Fruit fly (Drosophila melanogaster) whole organism, adult: Measurements from ENCODE around the gene CG43759.
A peak's percentile ranks its signal among the peaks of the same experiment; 100 is the strongest.

Source experiments
- CG11617 ChIP-seq: fragments of 200-800 bp; sonication (Bioruptor generic); optimal IDR thresholded peaks from 2 replicates; lab custom pipeline; 2017; ENCODE audit warnings: mild to moderate bottlenecking, missing biosample characterization, missing genetic modification reagents, missing genetic modification characterization
- CG12768 ChIP-seq: fragments of 200-800 bp; sonication (Bioruptor generic); optimal IDR thresholded peaks from 2 replicates; lab custom pipeline; 2017; ENCODE audit warnings: missing biosample characterization, missing genetic modification characterization, mild to moderate bottlenecking, moderate library complexity, missing genetic modification reagents
- CG14711 ChIP-seq: fragments of 200-800 bp; sonication (Bioruptor generic); optimal IDR thresholded peaks from 2 replicates; lab custom pipeline; 2018; ENCODE audit warnings: missing biosample characterization, mild to moderate bottlenecking, missing genetic modification characterization, moderate library complexity
- CG1620 ChIP-seq: fragments of 200-800 bp; sonication (Bioruptor generic); optimal IDR thresholded peaks from 2 replicates; lab custom pipeline; 2016; ENCODE audit warnings: missing biosample characterization, missing genetic modification characterization
- CG33017 ChIP-seq: fragments of 200-800 bp; sonication (Bioruptor generic); optimal IDR thresholded peaks from 2 replicates; lab custom pipeline; 2018; ENCODE audit warnings: missing biosample characterization, mild to moderate bottlenecking, missing genetic modification characterization, moderate library complexity
- CG5204 ChIP-seq: fragments of 200-800 bp; sonication (Bioruptor generic); optimal IDR thresholded peaks from 2 replicates; lab custom pipeline; 2016; ENCODE audit warnings: missing biosample characterization, missing genetic modification characterization
- CG7045 ChIP-seq: fragments of 200-800 bp; sonication (Bioruptor generic); optimal IDR thresholded peaks from 2 replicates; lab custom pipeline; 2017; ENCODE audit warnings: missing biosample characterization, mild to moderate bottlenecking, missing genetic modification characterization
- CG7101 ChIP-seq: fragments of 200-800 bp; sonication (Bioruptor generic); optimal IDR thresholded peaks from 2 replicates; lab custom pipeline; 2018; ENCODE audit warnings: missing biosample characterization, mild to moderate bottlenecking, missing genetic modification characterization, moderate library complexity
- Clk ChIP-seq: fragments of 200-800 bp; sonication (Bioruptor generic); optimal IDR thresholded peaks from 2 replicates; lab custom pipeline; 2017; ENCODE audit warnings: missing biosample characterization, missing genetic modification characterization
- Crg-1 ChIP-seq: fragments of 200-800 bp; sonication (Bioruptor generic); optimal IDR thresholded peaks from 2 replicates; lab custom pipeline; 2016; ENCODE audit warnings: missing biosample characterization, missing genetic modification characterization
- Hr96 ChIP-seq: fragments of 200-800 bp; sonication (Bioruptor generic); optimal IDR thresholded peaks from 2 replicates; lab custom pipeline; 2016; ENCODE audit warnings: missing biosample characterization, missing genetic modification characterization
- Mnt ChIP-seq: fragments of 200-800 bp; sonication (Bioruptor generic); optimal IDR thresholded peaks from 2 replicates; lab custom pipeline; 2016; ENCODE audit warnings: missing biosample characterization, mild to moderate bottlenecking, missing genetic modification characterization
- bab1 ChIP-seq: fragments of 200-800 bp; sonication (Bioruptor generic); optimal IDR thresholded peaks from 3 replicates; lab custom pipeline; 2019; ENCODE audit warnings: missing biosample characterization, mild to moderate bottlenecking, missing genetic modification characterization, moderate library complexity
- cic ChIP-seq: fragments of 200-800 bp; sonication (Bioruptor generic); optimal IDR thresholded peaks from 2 replicates; lab custom pipeline; 2017; ENCODE audit warnings: missing biosample characterization, mild to moderate bottlenecking, missing genetic modification characterization, moderate library complexity
- cnc ChIP-seq, 2 experiments: fragments of >200 bp; optimal IDR thresholded peaks; 2 replicates each; lab custom pipeline; 2017
- kay ChIP-seq: fragments of 200-800 bp; sonication (Bioruptor generic); peaks from one replicate; lab custom pipeline; 2016; ENCODE audit warnings: missing biosample characterization, missing genetic modification characterization, borderline replicate concordance
- ovo ChIP-seq: fragments of 200-800 bp; sonication (Bioruptor generic); optimal IDR thresholded peaks from 2 replicates; lab custom pipeline; 2016; ENCODE audit warnings: missing biosample characterization, missing genetic modification characterization
- pad ChIP-seq: fragments of 200-800 bp; sonication (Bioruptor generic); optimal IDR thresholded peaks from 3 replicates; lab custom pipeline; 2017; ENCODE audit warnings: missing biosample characterization, missing genetic modification characterization, mild to moderate bottlenecking, moderate library complexity, missing genetic modification reagents
- tj ChIP-seq: fragments of 200-800 bp; sonication (Bioruptor generic); optimal IDR thresholded peaks from 3 replicates; lab custom pipeline; 2017; ENCODE audit warnings: missing biosample characterization, mild to moderate bottlenecking, missing genetic modification characterization, moderate library complexity
- toe ChIP-seq: fragments of 200-800 bp; sonication (Bioruptor generic); optimal IDR thresholded peaks from 2 replicates; lab custom pipeline; 2016; ENCODE audit warnings: missing biosample characterization, missing genetic modification characterization

Gene CG43759

dm6 chrX:18933442-18933841 is 3.3 kb downstream of the CG43759 start:
- TF ChIP-seq CG7045 (GFP tag; lab: Kevin White, UChicago) (no peak), Mnt (no peak), pad (GFP tag; lab: Kevin White, UChicago) (no peak), kay (GFP tag; lab: Kevin White, UChicago) (no peak), CG11617 (no peak), Hr96 (GFP tag; lab: Kevin White, UChicago) (no peak)

dm6 chrX:18934859-18935258 is 4.7 kb downstream of the CG43759 start:
- TF ChIP-seq CG33017 (no peak), kay (GFP tag; lab: Kevin White, UChicago) (no peak), CG11617 (no peak), Mnt (no peak), Crg-1 (GFP tag; lab: Kevin White, UChicago) (no peak), bab1 (GFP tag; lab: Kevin White, UChicago) (no peak), CG7045 (GFP tag; lab: Kevin White, UChicago) (no peak), Clk (GFP tag; lab: Kevin White, UChicago) (no peak), CG12768 (GFP tag; lab: Kevin White, UChicago) (no peak), cic (GFP tag; lab: Kevin White, UChicago) (no peak), tj (no peak), CG1620 (no peak)

- no peak for TF ChIP-seq CG7045 (GFP tag; lab: Kevin White, UChicago)
These were observed 6.5 kb downstream of the CG43759 start for dm6 chrX:18936606-18937005.

dm6 chrX:18938127-18938939 is 8.2 kb downstream of the CG43759 start:
- TF ChIP-seq CG33017: no peak
- TF ChIP-seq kay (GFP tag; lab: Kevin White, UChicago): peak; percentile 45

- TF ChIP-seq CG1620 (no peak), pad (GFP tag; lab: Kevin White, UChicago) (no peak), Crg-1 (GFP tag; lab: Kevin White, UChicago) (no peak), CG7045 (GFP tag; lab: Kevin White, UChicago) (no peak), kay (GFP tag; lab: Kevin White, UChicago) (no peak)
These were observed 9.3 kb downstream of the CG43759 start for dm6 chrX:18939429-18939828.

- no peak for TF ChIP-seq toe (GFP tag; lab: Kevin White, UChicago)
- no peak for TF ChIP-seq Mnt
- no peak for TF ChIP-seq Hr96 (GFP tag; lab: Kevin White, UChicago)
- no peak for TF ChIP-seq CG11617
- TF ChIP-seq Clk (GFP tag; lab: Kevin White, UChicago): no peak
- no peak for TF ChIP-seq cic (GFP tag; lab: Kevin White, UChicago)
- no peak for TF ChIP-seq CG33017
- TF ChIP-seq CG7045 (GFP tag; lab: Kevin White, UChicago): no peak
- no peak for TF ChIP-seq CG12768 (GFP tag; lab: Kevin White, UChicago)
- no peak for TF ChIP-seq kay (GFP tag; lab: Kevin White, UChicago)
- no peak for TF ChIP-seq CG7101 (tag; lab: Kevin White, UChicago)
- no peak for TF ChIP-seq cnc (optimal IDR thresholded peaks at IDR 0.05; lab: Kevin White, UChicago)
- TF ChIP-seq Crg-1 (GFP tag; lab: Kevin White, UChicago): no peak
- TF ChIP-seq ovo: no peak
- no peak for TF ChIP-seq pad (GFP tag; lab: Kevin White, UChicago)
- no peak for TF ChIP-seq CG5204
These were observed 11.8 kb downstream of the CG43759 start for dm6 chrX:18941980-18942379.

- TF ChIP-seq pad (GFP tag; lab: Kevin White, UChicago): no peak
- TF ChIP-seq Crg-1 (GFP tag; lab: Kevin White, UChicago): no peak
- no peak for TF ChIP-seq cic (GFP tag; lab: Kevin White, UChicago)
- TF ChIP-seq Hr96 (GFP tag; lab: Kevin White, UChicago): no peak
- TF ChIP-seq tj: no peak
- TF ChIP-seq ovo: no peak
- no peak for TF ChIP-seq CG14711 (tag; lab: Kevin White, UChicago)
- no peak for TF ChIP-seq CG11617
- no peak for TF ChIP-seq CG7101 (tag; lab: Kevin White, UChicago)
- no peak for TF ChIP-seq CG1620
- no peak for TF ChIP-seq kay (GFP tag; lab: Kevin White, UChicago)
- TF ChIP-seq cnc (optimal IDR thresholded peaks at IDR 0.05; lab: Kevin White, UChicago): no peak
- no peak for TF ChIP-seq CG5204
- TF ChIP-seq Clk (GFP tag; lab: Kevin White, UChicago): no peak
These were observed 12.5 kb downstream of the CG43759 start for dm6 chrX:18942648-18943047.

dm6 chrX:18944139-18944538 is 14.0 kb downstream of the CG43759 start:
- no peak for TF ChIP-seq pad (GFP tag; lab: Kevin White, UChicago)
- no peak for TF ChIP-seq toe (GFP tag; lab: Kevin White, UChicago)
- TF ChIP-seq Mnt: no peak
- no peak for TF ChIP-seq CG33017
- no peak for TF ChIP-seq CG7101 (tag; lab: Kevin White, UChicago)
- TF ChIP-seq kay (GFP tag; lab: Kevin White, UChicago): no peak
- no peak for TF ChIP-seq CG12768 (GFP tag; lab: Kevin White, UChicago)
- TF ChIP-seq ovo: no peak
- TF ChIP-seq CG5204: no peak
- no peak for TF ChIP-seq CG11617
- no peak for TF ChIP-seq cic (GFP tag; lab: Kevin White, UChicago)
- TF ChIP-seq cnc (optimal IDR thresholded peaks at IDR 0.05; lab: Kevin White, UChicago): no peak
- TF ChIP-seq Clk (GFP tag; lab: Kevin White, UChicago): no peak
- TF ChIP-seq CG14711 (tag; lab: Kevin White, UChicago): no peak
- no peak for TF ChIP-seq tj
- no peak for TF ChIP-seq bab1 (GFP tag; lab: Kevin White, UChicago)
- no peak for TF ChIP-seq CG1620
- TF ChIP-seq Hr96 (GFP tag; lab: Kevin White, UChicago): no peak
